Worm (Caenorhabditis elegans): ENCODE measurements around the gene pat-3.

The pat-3 gene

DNA sequence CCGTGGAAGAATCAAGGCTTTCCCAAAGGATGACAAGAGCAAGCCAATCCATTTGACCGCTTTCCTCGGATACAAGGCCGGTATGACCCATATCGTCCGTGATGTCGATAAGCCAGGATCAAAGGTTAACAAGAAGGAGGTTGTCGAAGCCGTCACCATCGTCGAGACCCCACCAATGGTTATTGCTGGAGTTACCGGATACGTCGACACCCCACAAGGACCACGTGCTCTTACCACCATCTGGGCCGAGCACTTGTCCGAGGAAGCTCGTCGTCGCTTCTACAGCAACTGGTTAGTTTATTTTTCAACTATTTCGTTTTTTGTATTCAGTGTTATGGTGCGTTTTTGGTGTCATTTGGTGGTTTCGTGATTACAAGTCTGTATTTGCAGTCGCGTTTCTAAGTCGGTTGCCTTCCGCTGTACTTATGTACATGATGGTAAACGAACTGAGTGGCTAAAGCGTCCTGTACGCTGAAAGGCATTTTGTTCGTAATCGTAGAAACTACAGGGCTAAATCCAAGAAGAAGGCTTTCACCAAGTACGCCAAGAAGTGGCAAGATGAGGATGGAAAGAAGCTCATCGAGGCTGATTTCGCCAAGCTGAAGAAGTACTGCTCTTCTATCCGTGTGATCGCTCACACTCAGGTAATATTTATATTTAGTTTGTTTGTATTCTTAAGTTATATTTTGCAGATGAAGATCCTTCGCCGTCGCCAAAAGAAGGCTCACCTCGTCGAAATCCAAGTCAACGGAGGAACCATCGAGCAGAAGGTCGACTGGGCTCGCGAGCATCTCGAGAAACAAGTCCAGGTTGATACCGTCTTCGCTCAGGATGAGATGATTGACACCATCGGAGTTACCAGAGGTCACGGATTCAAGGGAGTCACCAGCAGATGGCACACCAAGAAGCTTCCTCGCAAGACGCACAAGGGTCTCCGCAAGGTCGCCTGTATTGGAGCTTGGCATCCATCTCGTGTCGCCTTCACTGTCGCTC is 45.7 kb downstream of the pat-3 start:
- TF ChIP-seq ztf-4 (tag; optimal IDR thresholded peaks at IDR 0.05) (no peak), nhr-76 (tag; optimal IDR thresholded peaks at IDR 0.05) (no peak), nhr-23 (tag; optimal IDR thresholded peaks at IDR 0.05) (no peak), hmg-11 (tag; optimal IDR thresholded peaks at IDR 0.05) (no peak)

- TF ChIP-seq snpc-4 (tag; optimal IDR thresholded peaks at IDR 0.05) (peak; percentile 98), pqm-1 (tag; optimal IDR thresholded peaks at IDR 0.05) (peak; percentile 99), ceh-82 (tag; optimal IDR thresholded peaks at IDR 0.05) (peak; percentile 100), fos-1 (tag; optimal IDR thresholded peaks at IDR 0.05) (peak; percentile 100), ceh-9 (tag; optimal IDR thresholded peaks at IDR 0.05) (no peak), unc-62 (GFP tag; optimal IDR thresholded peaks at IDR 0.05) (peak; percentile 100), fkh-2 (tag; optimal IDR thresholded peaks at IDR 0.05) (peak; percentile 90), egl-27 (tag; optimal IDR thresholded peaks at IDR 0.05) (peak; percentile 99), R02D3.7 (tag; optimal IDR thresholded peaks at IDR 0.05) (peak; percentile 98), pha-4 (tag; optimal IDR thresholded peaks at IDR 0.05) (peak; percentile 100), nfya-1 (tag; optimal IDR thresholded peaks at IDR 0.05; ENCODE audit: insufficient read depth) (peak; percentile 100), nhr-76 (tag; optimal IDR thresholded peaks at IDR 0.05) (peak; percentile 96), ceh-16 (tag; optimal IDR thresholded peaks at IDR 0.05) (peak; percentile 85), nhr-23 (tag; optimal IDR thresholded peaks at IDR 0.05) (peak; percentile 100), skn-1 (tag; optimal IDR thresholded peaks at IDR 0.05) (peak; percentile 99), nhr-25 (tag; optimal IDR thresholded peaks at IDR 0.05) (peak; percentile 100), ztf-4 (tag; optimal IDR thresholded peaks at IDR 0.05) (peak; percentile 98), zag-1 (tag; optimal IDR thresholded peaks at IDR 0.05) (peak; percentile 97), ZK546.5 (tag; optimal IDR thresholded peaks at IDR 0.05) (peak; percentile 85), aly-2 (tag; optimal IDR thresholded peaks at IDR 0.05) (peak; percentile 100), elt-3 (tag; optimal IDR thresholded peaks at IDR 0.05) (peak; percentile 83 to 100 (median 98)), tbx-2 (tag; optimal IDR thresholded peaks at IDR 0.05) (peak; percentile 99), nhr-237 (tag; optimal IDR thresholded peaks at IDR 0.05) (peak; percentile 67), nhr-12 (tag; optimal IDR thresholded peaks at IDR 0.05) (peak; percentile 43), elt-1 (tag; optimal IDR thresholded peaks at IDR 0.05) (peak; percentile 98), lin-39 (tag; optimal IDR thresholded peaks at IDR 0.05) (peak; percentile 100), eor-1 (tag; optimal IDR thresholded peaks at IDR 0.05) (peak in 1 of 2 experiments; percentile 21), nhr-28 (tag; optimal IDR thresholded peaks at IDR 0.05) (peak; percentile 99), nhr-77 (tag; optimal IDR thresholded peaks at IDR 0.05) (peak; percentile 97), lin-15B (tag; optimal IDR thresholded peaks at IDR 0.05) (peak; percentile 100), ztf-11 (tag; optimal IDR thresholded peaks at IDR 0.05) (peak; percentile 80), daf-12 (tag; optimal IDR thresholded peaks at IDR 0.05) (peak; percentile 98), ceh-28 (tag; optimal IDR thresholded peaks at IDR 0.05) (peak; percentile 98), ama-1 (optimal IDR thresholded peaks at IDR 0.05) (peak; percentile 94), sea-2 (GFP tag; optimal IDR thresholded peaks at IDR 0.05) (peak; percentile 72), mml-1 (tag; optimal IDR thresholded peaks at IDR 0.05) (no peak), fkh-10 (GFP tag; optimal IDR thresholded peaks at IDR 0.05) (peak; percentile 100), jun-1 (tag; optimal IDR thresholded peaks at IDR 0.05) (peak; percentile 100), egl-5 (tag; optimal IDR thresholded peaks at IDR 0.05) (peak; percentile 98), unc-39 (tag; optimal IDR thresholded peaks at IDR 0.05) (peak; percentile 65), nhr-43 (tag; optimal IDR thresholded peaks at IDR 0.05; ENCODE audit: poor library complexity, severe bottlenecking) (peak; percentile 99), hmg-11 (tag; optimal IDR thresholded peaks at IDR 0.05) (peak; percentile 100), nhr-67 (tag; optimal IDR thresholded peaks at IDR 0.05) (peak; percentile 76), nhr-11 (tag; optimal IDR thresholded peaks at IDR 0.05) (peak; percentile 100), elt-2 (tag; optimal IDR thresholded peaks at IDR 0.05) (peak; percentile 99), lsy-12 (tag; optimal IDR thresholded peaks at IDR 0.05) (peak; percentile 100), mdl-1 (tag; optimal IDR thresholded peaks at IDR 0.05) (peak; percentile 93)
Observed at ce11 chrIII:3867378-3867904, 46.5 kb downstream of the pat-3 start, which contains the start of gene rpl-3. Gene rpl-3 (plus strand): TSS chrIII:3867854.
